Worm (Caenorhabditis elegans) whole organism, late embryonic: ENCODE measurements around the gene ugt-43.

ENCODE experiments used
- C08G9.2 ChIP-seq: sonication (generic microtip); optimal IDR thresholded peaks from 2 replicates; lab custom pipeline; 2016; ENCODE audit warnings: mild to moderate bottlenecking, missing genetic modification characterization, moderate library complexity, missing compliant biosample characterization
- C38D4.7 ChIP-seq: fragments of 200-800 bp; sonication (Bioruptor generic); optimal IDR thresholded peaks from 2 replicates; lab custom pipeline; 2018; ENCODE audit warnings: mild to moderate bottlenecking, missing genetic modification characterization, moderate library complexity, missing compliant biosample characterization
- K02D7.2 ChIP-seq: sonication (generic microtip); optimal IDR thresholded peaks from 2 replicates; lab custom pipeline; 2017; ENCODE audit warnings: mild to moderate bottlenecking, missing genetic modification characterization, missing compliant biosample characterization
- K09A11.1 ChIP-seq: sonication (generic microtip); optimal IDR thresholded peaks from 2 replicates; lab custom pipeline; 2017; ENCODE audit warnings: antibody characterized with exemption, mild to moderate bottlenecking, missing genetic modification characterization, missing compliant biosample characterization; ENCODE audit not compliant: insufficient read depth
- T23F11.4 ChIP-seq: fragments of 200-800 bp; sonication (Bioruptor generic); optimal IDR thresholded peaks from 2 replicates; lab custom pipeline; 2018; ENCODE audit warnings: mild to moderate bottlenecking, missing genetic modification characterization, missing compliant biosample characterization
- Y22D7AL.16 ChIP-seq: sonication (generic microtip); optimal IDR thresholded peaks from 2 replicates; lab custom pipeline; 2016; ENCODE audit warnings: missing genetic modification characterization, missing compliant biosample characterization
- ahr-1 ChIP-seq: sonication (generic microtip); optimal IDR thresholded peaks from 2 replicates; lab custom pipeline; 2016; ENCODE audit warnings: missing genetic modification characterization, missing compliant biosample characterization
- ceh-14 ChIP-seq: sonication (generic microtip); optimal IDR thresholded peaks from 2 replicates; lab custom pipeline; 2016; ENCODE audit warnings: missing genotype, missing genetic modification characterization, missing compliant biosample characterization
- ceh-18 ChIP-seq: sonication (generic microtip); optimal IDR thresholded peaks from 2 replicates; lab custom pipeline; 2016; ENCODE audit warnings: missing genetic modification characterization, missing compliant biosample characterization
- ceh-19 ChIP-seq: fragments of 200-800 bp; sonication (Bioruptor generic); optimal IDR thresholded peaks from 2 replicates; lab custom pipeline; 2018; ENCODE audit warnings: mild to moderate bottlenecking, missing genetic modification characterization, missing compliant biosample characterization
- ceh-2 ChIP-seq: sonication (generic microtip); optimal IDR thresholded peaks from 2 replicates; lab custom pipeline; 2016; ENCODE audit warnings: missing genotype, missing genetic modification characterization, missing compliant biosample characterization
- ceh-30 ChIP-seq: fragments of 150-350 bp; optimal IDR thresholded peaks from 2 replicates; lab custom pipeline; 2014; ENCODE audit warnings: missing biosample characterization, missing genetic modification characterization
- ceh-34 ChIP-seq: sonication (generic microtip); optimal IDR thresholded peaks from 2 replicates; lab custom pipeline; 2016; ENCODE audit warnings: mild to moderate bottlenecking, missing genetic modification characterization, missing compliant biosample characterization
- ceh-45 ChIP-seq: fragments of 200-800 bp; sonication (Bioruptor generic); IDR thresholded peaks from 2 replicates; pipeline ENCODE4 v1.3.6; 2022; ENCODE audit warnings: missing genetic modification reagents, missing genetic modification characterization, missing compliant biosample characterization
- ceh-48 ChIP-seq: sonication (generic microtip); optimal IDR thresholded peaks from 2 replicates; lab custom pipeline; 2016; ENCODE audit warnings: missing genetic modification characterization, inconsistent platforms, missing compliant biosample characterization
- che-1 ChIP-seq: sonication (generic microtip); optimal IDR thresholded peaks from 2 replicates; lab custom pipeline; 2016; ENCODE audit warnings: mild to moderate bottlenecking, missing genetic modification characterization, missing compliant biosample characterization
- dmd-4 ChIP-seq: sonication (generic microtip); optimal IDR thresholded peaks from 2 replicates; lab custom pipeline; 2016; ENCODE audit warnings: borderline replicate concordance, missing genetic modification characterization, missing compliant biosample characterization
- elt-2 ChIP-seq: sonication (generic microtip); optimal IDR thresholded peaks from 2 replicates; lab custom pipeline; 2016; ENCODE audit warnings: missing genetic modification reagents, missing genetic modification characterization, missing compliant biosample characterization
- elt-4 ChIP-seq: sonication (generic microtip); optimal IDR thresholded peaks from 2 replicates; lab custom pipeline; 2016; ENCODE audit warnings: missing genetic modification characterization, missing compliant biosample characterization
- ets-4 ChIP-seq: sonication (generic microtip); optimal IDR thresholded peaks from 2 replicates; lab custom pipeline; 2016; ENCODE audit warnings: missing genetic modification characterization, missing compliant biosample characterization
- fkh-10 ChIP-seq: fragments of 150-350 bp; optimal IDR thresholded peaks from 2 replicates; lab custom pipeline; 2014; ENCODE audit warnings: missing biosample characterization, missing genetic modification reagents, missing genetic modification characterization
- fkh-6 ChIP-seq: sonication (generic microtip); optimal IDR thresholded peaks from 2 replicates; lab custom pipeline; 2016; ENCODE audit warnings: missing genetic modification characterization, missing compliant biosample characterization
- lin-11 ChIP-seq: fragments of 200-800 bp; sonication (Bioruptor generic); optimal IDR thresholded peaks from 2 replicates; lab custom pipeline; 2018; ENCODE audit warnings: mild to moderate bottlenecking, missing genetic modification characterization, missing compliant biosample characterization
- mec-3 ChIP-seq: sonication (generic microtip); optimal IDR thresholded peaks from 2 replicates; lab custom pipeline; 2016; ENCODE audit warnings: borderline replicate concordance, missing genetic modification characterization, missing compliant biosample characterization
- nfya-1 ChIP-seq: sonication (generic microtip); optimal IDR thresholded peaks from 2 replicates; lab custom pipeline; 2017; ENCODE audit warnings: missing genetic modification characterization, mild to moderate bottlenecking, missing compliant biosample characterization, antibody characterized with exemption, moderate library complexity
- nhr-11 ChIP-seq: fragments of 150-350 bp; optimal IDR thresholded peaks from 2 replicates; lab custom pipeline; 2014; ENCODE audit warnings: missing biosample characterization, missing genetic modification characterization
- nhr-232 ChIP-seq: sonication (generic microtip); optimal IDR thresholded peaks from 2 replicates; lab custom pipeline; 2016; ENCODE audit warnings: missing genetic modification characterization, missing compliant biosample characterization
- npax-4 ChIP-seq: sonication (generic microtip); optimal IDR thresholded peaks from 2 replicates; lab custom pipeline; 2016; ENCODE audit warnings: missing genetic modification characterization, missing compliant biosample characterization
- pag-3 ChIP-seq: sonication (generic microtip); optimal IDR thresholded peaks from 2 replicates; lab custom pipeline; 2016; ENCODE audit warnings: missing compliant biosample characterization, missing genetic modification characterization, borderline replicate concordance
- pax-1 ChIP-seq: fragments of 150-350 bp; optimal IDR thresholded peaks from 2 replicates; lab custom pipeline; 2014; ENCODE audit warnings: missing biosample characterization, missing genetic modification characterization
- pha-2 ChIP-seq: sonication (generic microtip); optimal IDR thresholded peaks from 2 replicates; lab custom pipeline; 2017; ENCODE audit warnings: mild to moderate bottlenecking, missing genetic modification characterization, missing compliant biosample characterization
- pqm-1 ChIP-seq: sonication (generic microtip); optimal IDR thresholded peaks from 2 replicates; lab custom pipeline; 2016; ENCODE audit warnings: missing genetic modification characterization, missing compliant biosample characterization
- pros-1 ChIP-seq: fragments of 150-350 bp; optimal IDR thresholded peaks from 2 replicates; lab custom pipeline; 2014; ENCODE audit warnings: missing biosample characterization, missing genetic modification reagents, missing genetic modification characterization
- ref-2 ChIP-seq: sonication (generic microtip); optimal IDR thresholded peaks from 2 replicates; lab custom pipeline; 2016; ENCODE audit warnings: missing genetic modification characterization, missing compliant biosample characterization
- sdc-2 ChIP-seq: sonication (generic microtip); optimal IDR thresholded peaks from 2 replicates; lab custom pipeline; 2016; ENCODE audit warnings: missing genotype, missing genetic modification characterization, missing compliant biosample characterization
- sox-2 ChIP-seq: fragments of 200-800 bp; sonication (Bioruptor generic); IDR thresholded peaks from 2 replicates; pipeline ENCODE4 v1.3.6; 2022; ENCODE audit warnings: missing genetic modification reagents, missing genetic modification characterization, missing compliant biosample characterization
- syd-9 ChIP-seq: sonication (generic microtip); optimal IDR thresholded peaks from 2 replicates; lab custom pipeline; 2016; ENCODE audit warnings: mild to moderate bottlenecking, missing genetic modification characterization, moderate library complexity, missing compliant biosample characterization
- tbx-2 ChIP-seq: sonication (generic microtip); optimal IDR thresholded peaks from 2 replicates; lab custom pipeline; 2016; ENCODE audit warnings: missing genetic modification characterization, missing compliant biosample characterization
- tbx-7 ChIP-seq: sonication (generic microtip); optimal IDR thresholded peaks from 2 replicates; lab custom pipeline; 2016; ENCODE audit warnings: missing genotype, missing genetic modification characterization, missing compliant biosample characterization
- ttx-3 ChIP-seq: sonication (generic microtip); optimal IDR thresholded peaks from 2 replicates; lab custom pipeline; 2016; ENCODE audit warnings: missing genetic modification reagents, missing genetic modification characterization, missing compliant biosample characterization
- unc-3 ChIP-seq, 2 experiments: fragments of 200-800 bp in 1 of 2; sonication (Bioruptor generic) in 1 of 2; sonication (generic microtip) in 1 of 2; conservative IDR thresholded peaks in 1 of 2; optimal IDR thresholded peaks in 1 of 2; 2 replicates each; pipeline versions ENCODE4 v1.3.6 to Lab custom; 2016 to 2022; ENCODE audit warnings: missing compliant biosample characterization in 2 of 2, missing genetic modification characterization in 2 of 2, missing genetic modification reagents in 1 of 2
- unc-42 ChIP-seq: sonication (generic microtip); optimal IDR thresholded peaks from 2 replicates; lab custom pipeline; 2016; ENCODE audit warnings: missing genotype, missing genetic modification characterization, missing compliant biosample characterization
- unc-55 ChIP-seq: sonication (generic microtip); optimal IDR thresholded peaks from 2 replicates; lab custom pipeline; 2017; ENCODE audit warnings: missing biosample characterization, missing genetic modification reagents, missing genetic modification characterization
- ztf-16 ChIP-seq: sonication (generic microtip); optimal IDR thresholded peaks from 2 replicates; lab custom pipeline; 2017; ENCODE audit warnings: missing genetic modification characterization, missing compliant biosample characterization

Gene ugt-43

DNA sequence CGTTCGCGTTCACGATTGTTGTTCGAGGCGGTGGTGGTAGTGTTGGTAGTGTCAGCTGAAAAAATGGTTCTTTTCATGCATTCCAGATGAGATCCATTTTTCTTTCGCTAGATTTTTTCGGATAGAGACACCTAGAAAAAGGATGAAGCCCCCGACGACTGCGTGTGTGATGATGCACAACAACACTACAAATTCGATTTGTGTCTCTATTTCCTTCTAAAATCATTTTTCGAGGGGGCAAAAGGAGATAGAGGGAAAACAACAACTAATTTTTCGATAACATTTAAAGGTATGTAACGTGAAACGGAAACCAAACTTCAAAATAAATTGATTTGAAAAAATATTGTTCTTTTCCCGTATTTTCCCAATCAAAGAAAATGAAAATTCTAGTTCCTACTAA, 36.1 kb downstream of the ugt-43 start:
- TF ChIP-seq ceh-30 (tag; lab: Kevin White, UChicago) (no peak), unc-42 (tag; lab: Kevin White, UChicago) (peak; percentile 80)
- TF ChIP-seq, all 69 proteins: peak for 1

DNA sequence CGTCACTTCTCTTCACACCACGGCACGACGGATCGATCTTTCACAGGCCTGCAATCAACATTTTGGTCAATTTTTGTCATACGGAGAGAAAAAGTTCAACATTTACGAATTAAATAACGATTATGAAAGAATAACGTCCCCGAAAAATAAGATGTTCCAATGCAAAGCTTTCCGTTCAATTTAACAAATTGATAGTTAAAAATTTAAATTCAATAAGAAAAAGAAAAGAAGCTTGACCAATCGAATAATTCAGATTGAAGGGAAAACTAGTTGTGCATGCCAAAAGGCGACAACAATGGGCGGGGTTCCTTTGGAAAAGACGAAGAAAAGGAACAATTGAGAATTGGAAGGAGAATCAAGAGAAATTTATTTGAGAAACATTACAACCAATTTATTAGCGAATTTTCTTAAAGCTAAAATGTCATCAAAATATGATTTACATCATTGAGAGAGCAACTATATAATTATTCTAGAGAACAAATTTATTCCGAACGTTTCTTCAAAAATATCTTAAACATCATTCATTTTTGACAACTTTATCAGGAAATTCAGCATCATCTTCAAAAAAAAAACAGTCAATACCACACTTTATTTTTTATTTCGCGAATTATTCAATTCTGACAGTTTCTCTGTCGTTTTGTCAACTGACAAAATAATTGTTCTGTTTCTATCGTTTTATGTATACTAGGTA, 37.3 kb downstream of the ugt-43 start, which contains the start of gene tax-6:
tax-6 (minus strand) TSS at position 51 of the 691 bp plus-strand sequence.
- TF ChIP-seq unc-42 (tag; lab: Kevin White, UChicago): no peak

DNA sequence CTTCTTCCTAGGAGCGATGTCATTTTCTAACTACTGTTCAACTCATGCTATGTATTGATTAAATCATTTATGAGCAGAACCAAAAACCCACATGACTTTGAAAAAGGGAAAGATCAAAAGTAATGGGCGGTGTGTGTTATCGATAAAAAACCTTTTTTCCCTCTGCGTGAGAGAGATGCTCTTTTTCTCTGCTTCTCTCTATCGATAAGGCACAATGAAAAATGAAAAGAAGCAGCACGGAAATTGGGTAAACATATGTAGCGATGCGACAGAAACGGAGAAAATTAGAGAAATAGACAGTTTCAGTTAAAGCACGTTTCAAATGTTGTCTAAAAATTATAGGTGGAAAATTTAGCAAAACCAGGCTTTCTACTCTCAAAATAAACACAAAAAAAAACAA, 38.0 kb downstream of the ugt-43 start:
- TF ChIP-seq nfya-1 (tag; lab: Kevin White, UChicago): peak; percentile 5
- no peak for TF ChIP-seq ceh-18 (tag; lab: Kevin White, UChicago)
- TF ChIP-seq unc-42 (tag; lab: Kevin White, UChicago): peak; percentile 3
- peak; percentile 21 for TF ChIP-seq pqm-1
- peak; percentile 39 for TF ChIP-seq elt-2 (tag; lab: Kevin White, UChicago)

ce11 chrIV:10503750-10504232, 39.4 kb downstream of the ugt-43 start:
- TF ChIP-seq nhr-232 (tag; lab: Kevin White, UChicago) (no peak), T23F11.4 (no peak), ceh-19 (GFP tag; lab: Kevin White, UChicago) (peak; percentile 57), mec-3 (tag; lab: Kevin White, UChicago) (peak; percentile 65), elt-4 (tag; lab: Kevin White, UChicago) (no peak), unc-42 (tag; lab: Kevin White, UChicago) (peak; percentile 82), K09A11.1 (peak; percentile 30), sox-2 (no peak), ceh-48 (tag; lab: Kevin White, UChicago) (peak; percentile 70), ceh-34 (tag; lab: Kevin White, UChicago) (peak; percentile 81), lin-11 (tag; lab: Kevin White, UChicago) (no peak), syd-9 (tag; lab: Kevin White, UChicago) (peak; percentile 20), ttx-3 (tag; lab: Kevin White, UChicago) (no peak), ceh-45 (GFP tag; lab: Robert Waterston, UW) (no peak), ceh-14 (tag; lab: Kevin White, UChicago) (peak; percentile 83), C08G9.2 (tag; lab: Kevin White, UChicago) (peak; percentile 29), sdc-2 (tag; lab: Kevin White, UChicago) (peak; percentile 36), pros-1 (no peak), ztf-16 (no peak), ahr-1 (no peak), Y22D7AL.16 (peak; percentile 50), tbx-7 (tag; lab: Kevin White, UChicago) (no peak), fkh-6 (tag; lab: Kevin White, UChicago) (no peak), nfya-1 (tag; lab: Kevin White, UChicago) (peak; percentile 53), che-1 (tag; lab: Kevin White, UChicago) (peak; percentile 19), ref-2 (tag; lab: Kevin White, UChicago) (peak; percentile 29), ceh-2 (tag; lab: Kevin White, UChicago) (peak; percentile 23), unc-3 (GFP tag; conservative IDR thresholded peaks at IDR 0.05; lab: Robert Waterston, UW) (no peak), unc-3 (tag; optimal IDR thresholded peaks at IDR 0.05; lab: Kevin White, UChicago) (no peak), K02D7.2 (tag; lab: Kevin White, UChicago) (peak; percentile 3), pha-2 (tag; lab: Kevin White, UChicago) (no peak), fkh-10 (GFP tag; lab: Kevin White, UChicago) (no peak), ceh-30 (tag; lab: Kevin White, UChicago) (no peak), npax-4 (tag; lab: Kevin White, UChicago) (no peak), tbx-2 (tag; lab: Kevin White, UChicago) (peak; percentile 58), nhr-11 (no peak), unc-55 (GFP tag; lab: Kevin White, UChicago) (peak; percentile 86), pag-3 (tag; lab: Kevin White, UChicago) (no peak), dmd-4 (tag; lab: Kevin White, UChicago) (peak; percentile 46), C38D4.7 (GFP tag; lab: Kevin White, UChicago) (no peak), ets-4 (tag; lab: Kevin White, UChicago) (peak; percentile 6), pax-1 (no peak)
